Worm (Caenorhabditis elegans) whole organism, midembryonic: ENCODE measurements around the gene F37B4.15.

ENCODE experiments used
- klf-2 ChIP-seq: fragments of 200-800 bp; sonication (Bioruptor generic); conservative IDR thresholded peaks from 2 replicates; pipeline ENCODE4 v1.3.6; 2022; ENCODE audit warnings: missing genetic modification reagents, missing genetic modification characterization, missing compliant biosample characterization
- ref-1 ChIP-seq: fragments of 200-800 bp; sonication (Bioruptor generic); conservative IDR thresholded peaks from 2 replicates; pipeline ENCODE4 v1.3.6; 2022; ENCODE audit warnings: missing genetic modification reagents, missing genetic modification characterization, missing compliant biosample characterization
- ztf-23 ChIP-seq: fragments of 200-800 bp; sonication (Bioruptor generic); IDR thresholded peaks from 2 replicates; pipeline ENCODE4 v1.3.6; 2022; ENCODE audit warnings: missing genetic modification reagents, missing genetic modification characterization, missing compliant biosample characterization

- no peak for TF ChIP-seq ref-1
- TF ChIP-seq ztf-23 (GFP tag; lab: Robert Waterston, UW): no peak
- no peak for TF ChIP-seq klf-2 (GFP tag; lab: Robert Waterston, UW)
Measured at ce11 chrV:2881016-2881415, 11.0 kb upstream of the F37B4.15 start, which contains the start of gene ifc-1.
